Worm (Caenorhabditis elegans): ENCODE results near the gene Y39B6A.41.

The Y39B6A.41 gene

ce11 chrV:18981736-18982135 lies 4.0 kb upstream of the Y39B6A.41 start:
- no peak for TF ChIP-seq unc-62 (GFP tag; optimal IDR thresholded peaks at IDR 0.05)

ce11 chrV:18980980-18981529 lies 3.3 kb upstream of the Y39B6A.41 start, which contains the start of the genes mrps-35 and sws-1:
Gene mrps-35, plus strand, starts transcription at chrV:18981306.
Gene sws-1, minus strand, starts transcription at chrV:18981479.
- TF ChIP-seq unc-62 (GFP tag; optimal IDR thresholded peaks at IDR 0.05) = no peak

- TF ChIP-seq unc-62 (GFP tag; optimal IDR thresholded peaks at IDR 0.05) = no peak
Measured at ce11 chrV:18978301-18978700, 525 bp upstream of the Y39B6A.41 start.

- no peak for TF ChIP-seq unc-62 (GFP tag; optimal IDR thresholded peaks at IDR 0.05)
Measured at ce11 chrV:18976539-18976938, 1.2 kb downstream of the Y39B6A.41 start.

ce11 chrV:18969590-18970105 lies 8.1 kb downstream of the Y39B6A.41 start, which contains the start of gene Y39B6A.42:
Gene Y39B6A.42, minus strand, starts transcription at chrV:18969640.
- TF ChIP-seq unc-62 (GFP tag; optimal IDR thresholded peaks at IDR 0.05) = no peak

- TF ChIP-seq unc-62 (GFP tag; optimal IDR thresholded peaks at IDR 0.05) = no peak
Measured at ce11 chrV:18967479-18968056, 10.2 kb downstream of the Y39B6A.41 start, which contains the start of gene Y39B6A.43. Gene Y39B6A.43, minus strand, starts transcription at chrV:18967829.

ce11 chrV:18960072-18960471 lies 17.7 kb downstream of the Y39B6A.41 start, which contains the start of gene ztf-20:
Gene ztf-20, minus strand, starts transcription at chrV:18960172.
- TF ChIP-seq unc-62 (GFP tag; optimal IDR thresholded peaks at IDR 0.05) = no peak

- no peak for TF ChIP-seq unc-62 (GFP tag; optimal IDR thresholded peaks at IDR 0.05)
Measured at ce11 chrV:18957267-18957843, 20.4 kb downstream of the Y39B6A.41 start, which contains the start of gene hrg-10. Gene hrg-10, minus strand, starts transcription at chrV:18957317.

ce11 chrV:18940341-18940740 lies 37.4 kb downstream of the Y39B6A.41 start, which contains the start of gene Y80D3A.8:
Gene Y80D3A.8, plus strand, starts transcription at chrV:18940641.
- TF ChIP-seq unc-62 (GFP tag; optimal IDR thresholded peaks at IDR 0.05) = no peak

- TF ChIP-seq unc-62 (GFP tag; optimal IDR thresholded peaks at IDR 0.05) = no peak
Measured at ce11 chrV:18937578-18937977, 40.2 kb downstream of the Y39B6A.41 start.

ce11 chrV:18934539-18934938 lies 43.2 kb downstream of the Y39B6A.41 start:
- no peak for TF ChIP-seq unc-62 (GFP tag; optimal IDR thresholded peaks at IDR 0.05)

- no peak for TF ChIP-seq unc-62 (GFP tag; optimal IDR thresholded peaks at IDR 0.05)
Measured at ce11 chrV:18931279-18931678, 46.5 kb downstream of the Y39B6A.41 start, which contains the start of gene ptr-22. Gene ptr-22, minus strand, starts transcription at chrV:18931379.

- no peak for TF ChIP-seq unc-62 (GFP tag; optimal IDR thresholded peaks at IDR 0.05)
Measured at ce11 chrV:18930748-18931147, 47.0 kb downstream of the Y39B6A.41 start.
